Worm (Caenorhabditis elegans) whole organism, L3 larva: ENCODE results near the gene pus-1.

ENCODE experiments used
- egl-27 ChIP-seq: sonication (generic microtip); optimal IDR thresholded peaks from 4 replicates; lab custom pipeline; 2017; ENCODE audit warnings: missing biosample characterization, missing genetic modification reagents, missing genetic modification characterization
- elt-3 ChIP-seq, 3 experiments: fragments of 150-350 bp in 1 of 3; sonication (generic microtip) in 2 of 3; optimal IDR thresholded peaks; 2 replicates in 2 of 3; 4 replicates in 1 of 3; lab custom pipeline; 2014 to 2017; ENCODE audit warnings: missing biosample characterization in 3 of 3, missing genetic modification characterization in 3 of 3
- mdl-1 ChIP-seq: fragments of 150-350 bp; optimal IDR thresholded peaks from 2 replicates; lab custom pipeline; 2014; ENCODE audit warnings: missing biosample characterization, missing genetic modification characterization
- nhr-23 ChIP-seq: fragments of 150-350 bp; optimal IDR thresholded peaks from 2 replicates; lab custom pipeline; 2014; ENCODE audit warnings: missing biosample characterization, missing genetic modification reagents, missing genetic modification characterization
- unc-62 ChIP-seq: fragments of 150-350 bp; sonication (generic microtip); optimal IDR thresholded peaks from 4 replicates; lab custom pipeline; 2014; ENCODE audit warnings: missing biosample characterization, missing genetic modification reagents, missing genetic modification characterization

DNA sequence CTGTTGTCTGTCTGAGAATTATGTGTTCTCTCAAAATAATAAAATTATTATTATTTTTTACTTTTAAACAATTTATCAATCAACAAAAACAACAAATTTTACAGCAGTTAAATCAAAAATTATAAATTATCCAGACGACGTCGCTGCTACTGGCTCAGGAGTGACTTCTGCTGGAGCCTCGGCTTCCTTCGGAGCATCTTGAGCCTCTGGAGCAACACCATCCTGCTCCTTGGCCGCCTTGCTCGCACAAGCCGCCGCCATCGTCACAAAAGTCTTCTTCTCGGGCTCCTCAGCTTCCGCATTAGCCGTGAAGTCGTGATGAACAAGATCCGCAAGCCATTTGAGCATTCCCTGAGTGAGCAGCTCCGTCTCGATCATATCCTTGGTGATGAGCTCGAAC, 2.0 kb downstream of the pus-1 start:
- TF ChIP-seq egl-27 (no peak), elt-3 (tag; optimal IDR thresholded peaks at IDR 0.05; lab: Kevin White, UChicago) (no peak), unc-62 (GFP tag; lab: Kevin White, UChicago) (no peak), nhr-23 (tag; lab: Kevin White, UChicago) (no peak), mdl-1 (tag; lab: Kevin White, UChicago) (no peak)
